Fruit fly (Drosophila melanogaster) S2 (cell line): ENCODE measurements around the gene ldbr.

Experiments used
- CG8478 ChIP-seq: fragments of >200 bp; optimal IDR thresholded peaks from 2 replicates; lab custom pipeline; 2018
- CTCF ChIP-seq, 2 experiments: fragments of >200 bp; optimal IDR thresholded peaks; 2 replicates each; lab custom pipeline; 2018

dm6 chr3L:8096106-8096558, 25.5 kb upstream of the ldbr start:
- TF ChIP-seq CG8478 (lab: Kevin White, UChicago) (no peak), CTCF (optimal IDR thresholded peaks at IDR 0.05; lab: Kevin White, UChicago) (no peak)
